Worm (Caenorhabditis elegans): ENCODE results near the gene F22F7.4.

- TF ChIP-seq hmbx-1 (tag; optimal IDR thresholded peaks at IDR 0.05) (no peak), aly-1 (tag; optimal IDR thresholded peaks at IDR 0.05) (no peak)
These were observed 4.5 kb upstream of the F22F7.4 start, which contains the start of gene F22F7.3 for ce11 chrV:2110368-2110767.

All from whole organism, early embryonic.